Fruit fly (Drosophila melanogaster) whole organism, prepupa: ENCODE results near the gene CG44090.

ENCODE experiments used
- CG1621 ChIP-seq: fragments of 200-800 bp; sonication (Bioruptor generic); optimal IDR thresholded peaks from 3 replicates; lab custom pipeline; 2018; ENCODE audit warnings: missing biosample characterization, mild to moderate bottlenecking, missing genetic modification characterization
- CG3032 ChIP-seq: fragments of 200-800 bp; optimal IDR thresholded peaks from 2 replicates; lab custom pipeline; 2019; ENCODE audit warnings: missing biosample characterization, mild to moderate bottlenecking, missing genetic modification characterization, moderate library complexity
- CG32006 ChIP-seq: fragments of 200-800 bp; sonication (Bioruptor generic); optimal IDR thresholded peaks from 3 replicates; lab custom pipeline; 2017; ENCODE audit warnings: missing biosample characterization, mild to moderate bottlenecking, missing genetic modification characterization
- CG34406 ChIP-seq: fragments of 200-800 bp; sonication (Bioruptor generic); optimal IDR thresholded peaks from 3 replicates; lab custom pipeline; 2016; ENCODE audit warnings: missing biosample characterization, missing genetic modification characterization
- CG6276 ChIP-seq: fragments of 200-800 bp; sonication (Bioruptor generic); optimal IDR thresholded peaks from 2 replicates; lab custom pipeline; 2017; ENCODE audit warnings: missing biosample characterization, mild to moderate bottlenecking, missing genetic modification characterization
- Eip78C ChIP-seq: fragments of 200-800 bp; sonication (Bioruptor generic); peaks from one replicate; lab custom pipeline; 2016; ENCODE audit warnings: missing biosample characterization, missing genetic modification characterization
- OdsH ChIP-seq: fragments of 200-800 bp; sonication (Bioruptor generic); optimal IDR thresholded peaks from 3 replicates; lab custom pipeline; 2016; ENCODE audit warnings: missing biosample characterization, missing genetic modification characterization
- dac ChIP-seq: fragments of 200-800 bp; sonication (Bioruptor generic); optimal IDR thresholded peaks from 2 replicates; lab custom pipeline; 2017; ENCODE audit warnings: missing biosample characterization, mild to moderate bottlenecking, missing genetic modification characterization
- spab ChIP-seq: fragments of 200-800 bp; sonication (Bioruptor generic); optimal IDR thresholded peaks from 2 replicates; lab custom pipeline; 2017; ENCODE audit warnings: missing biosample characterization, mild to moderate bottlenecking, missing genetic modification characterization, missing genetic modification reagents

dm6 chr3R:17403618-17404017 is 30.6 kb downstream of the CG44090 start, which contains the start of gene CG34280:
- TF ChIP-seq OdsH (GFP tag; lab: Kevin White, UChicago), result no peak
- no peak for TF ChIP-seq CG34406 (GFP tag; lab: Kevin White, UChicago)
- no peak for TF ChIP-seq spab
- no peak for TF ChIP-seq CG1621
- TF ChIP-seq CG6276 (GFP tag; lab: Kevin White, UChicago), result no peak
- TF ChIP-seq dac (GFP tag; lab: Kevin White, UChicago), result no peak
- TF ChIP-seq CG3032 (tag; lab: Kevin White, UChicago), result no peak
- TF ChIP-seq Eip78C (GFP tag; lab: Kevin White, UChicago), result no peak
- TF ChIP-seq CG32006 (GFP tag; lab: Kevin White, UChicago), result no peak
